Fruit fly (Drosophila melanogaster): ENCODE measurements around the gene CG12016.

dm6 chr3L:3346294-3346693, 26.9 kb downstream of the CG12016 start:
- TF ChIP-seq Eip75B (GFP tag; optimal IDR thresholded peaks at IDR 0.05) = no peak
- no peak for TF ChIP-seq acj6 (GFP tag; optimal IDR thresholded peaks at IDR 0.05)
- no peak for TF ChIP-seq CG3032 (tag; optimal IDR thresholded peaks at IDR 0.05)
- no peak for TF ChIP-seq Hr39 (GFP tag; optimal IDR thresholded peaks at IDR 0.05)
- TF ChIP-seq svp (GFP tag) = no peak
- TF ChIP-seq CG6854 (GFP tag; optimal IDR thresholded peaks at IDR 0.05) = no peak
- no peak for TF ChIP-seq CG31627 (GFP tag; optimal IDR thresholded peaks at IDR 0.05)
- TF ChIP-seq Smox (GFP tag; optimal IDR thresholded peaks at IDR 0.05) = no peak
- no peak for TF ChIP-seq topi (GFP tag; optimal IDR thresholded peaks at IDR 0.05)
- no peak for TF ChIP-seq CG3919 (GFP tag; optimal IDR thresholded peaks at IDR 0.05)
- no peak for TF ChIP-seq spab (GFP tag; optimal IDR thresholded peaks at IDR 0.05)
- no peak for TF ChIP-seq CG9139 (GFP tag; optimal IDR thresholded peaks at IDR 0.05)
- no peak for TF ChIP-seq Hr38 (GFP tag; optimal IDR thresholded peaks at IDR 0.05)
- no peak for TF ChIP-seq fd59A (GFP tag; optimal IDR thresholded peaks at IDR 0.05)

All from whole organism, prepupa.